Fruit fly (Drosophila melanogaster) whole organism, embryonic: ENCODE data around the gene bab1.
A peak's percentile ranks its signal among the peaks of the same experiment; 100 is the strongest.

Experiments used
- ATbp ChIP-seq: fragments of 200-800 bp; sonication (Bioruptor generic); optimal IDR thresholded peaks from 2 replicates; lab custom pipeline; 2017; ENCODE audit warnings: missing biosample characterization, mild to moderate bottlenecking, missing genetic modification characterization, missing genetic modification reagents
- C15 ChIP-seq: fragments of 200-800 bp; sonication (Bioruptor generic); IDR thresholded peaks from 3 replicates; pipeline ENCODE4 v1.3.6; 2022; ENCODE audit warnings: missing biosample characterization, missing genetic modification characterization
- CG10321 ChIP-seq: fragments of 200-800 bp; sonication (Bioruptor generic); IDR thresholded peaks from 2 replicates; pipeline ENCODE4 v1.3.6; 2022; ENCODE audit warnings: missing biosample characterization, missing genetic modification characterization
- CG10366 ChIP-seq: fragments of 200-800 bp; sonication (Bioruptor generic); IDR thresholded peaks from 2 replicates; pipeline ENCODE4 v1.3.6; 2022; ENCODE audit warnings: missing biosample characterization, missing genetic modification characterization
- CG13624 ChIP-seq: fragments of 200-800 bp; sonication (Bioruptor generic); optimal IDR thresholded peaks from 2 replicates; lab custom pipeline; 2016; ENCODE audit warnings: missing biosample characterization, missing genetic modification characterization
- CG14667 ChIP-seq: fragments of 200-800 bp; sonication (Bioruptor generic); IDR thresholded peaks from 2 replicates; pipeline ENCODE4 v1.3.6; 2022; ENCODE audit warnings: missing biosample characterization, missing genetic modification characterization
- CG15479 ChIP-seq: fragments of 200-800 bp; sonication (Bioruptor generic); optimal IDR thresholded peaks from 3 replicates; lab custom pipeline; 2019; ENCODE audit warnings: missing biosample characterization, mild to moderate bottlenecking, missing genetic modification characterization, moderate library complexity
- CG16779 ChIP-seq: fragments of 200-800 bp; sonication (Bioruptor generic); IDR thresholded peaks from 2 replicates; pipeline ENCODE4 v1.3.6; 2022; ENCODE audit warnings: missing biosample characterization, missing genetic modification characterization
- CG17912 ChIP-seq: fragments of 200-800 bp; sonication (Bioruptor generic); optimal IDR thresholded peaks from 2 replicates; lab custom pipeline; 2018; ENCODE audit warnings: missing biosample characterization, mild to moderate bottlenecking, missing genetic modification characterization
- CG1832 ChIP-seq: fragments of 200-800 bp; sonication (Bioruptor generic); optimal IDR thresholded peaks from 2 replicates; lab custom pipeline; 2017; ENCODE audit warnings: missing biosample characterization, mild to moderate bottlenecking, missing genetic modification characterization, inconsistent platforms
- CG2712 ChIP-seq: fragments of 200-800 bp; optimal IDR thresholded peaks from 3 replicates; lab custom pipeline; 2019; ENCODE audit warnings: missing biosample characterization, mild to moderate bottlenecking, missing genetic modification characterization, moderate library complexity
- CG32532 ChIP-seq: fragments of 200-800 bp; sonication (Bioruptor generic); IDR thresholded peaks from 2 replicates; pipeline ENCODE4 v1.3.6; 2022; ENCODE audit warnings: missing biosample characterization, missing genetic modification characterization
- CG32772 ChIP-seq: fragments of 200-800 bp; sonication (Bioruptor generic); IDR thresholded peaks from 2 replicates; pipeline ENCODE4 v1.3.6; 2022; ENCODE audit warnings: missing biosample characterization, missing genetic modification characterization
- CG33557 ChIP-seq: fragments of 200-800 bp; sonication (Bioruptor generic); optimal IDR thresholded peaks from 2 replicates; lab custom pipeline; 2019; ENCODE audit warnings: missing biosample characterization, mild to moderate bottlenecking, missing genetic modification characterization, moderate library complexity
- CG4617 ChIP-seq: fragments of 200-800 bp; sonication (Bioruptor generic); optimal IDR thresholded peaks from 3 replicates; lab custom pipeline; 2016; ENCODE audit warnings: missing biosample characterization, missing genetic modification characterization, borderline replicate concordance
- CG4730 ChIP-seq: fragments of 200-800 bp; sonication (Bioruptor generic); IDR thresholded peaks from 2 replicates; pipeline ENCODE4 v1.3.6; 2022; ENCODE audit warnings: missing biosample characterization, missing genetic modification characterization
- CG6272 ChIP-seq: fragments of 200-800 bp; sonication (Bioruptor generic); IDR thresholded peaks from 2 replicates; pipeline ENCODE4 v1.3.6; 2022; ENCODE audit warnings: missing biosample characterization, missing genetic modification characterization
- CG8388 ChIP-seq: fragments of 200-800 bp; sonication (Bioruptor generic); optimal IDR thresholded peaks from 2 replicates; lab custom pipeline; 2019; ENCODE audit warnings: missing biosample characterization, mild to moderate bottlenecking, missing genetic modification characterization, moderate library complexity
- CG9727 ChIP-seq: fragments of 200-800 bp; sonication (Bioruptor generic); optimal IDR thresholded peaks from 3 replicates; lab custom pipeline; 2017; ENCODE audit warnings: missing biosample characterization, mild to moderate bottlenecking, missing genetic modification characterization
- CG9817 ChIP-seq: fragments of 200-800 bp; sonication (Bioruptor generic); optimal IDR thresholded peaks from 2 replicates; lab custom pipeline; 2018; ENCODE audit warnings: missing biosample characterization, mild to moderate bottlenecking, missing genetic modification characterization, moderate library complexity
- CG9932 ChIP-seq: fragments of 200-800 bp; sonication (Bioruptor generic); IDR thresholded peaks from 2 replicates; pipeline ENCODE4 v1.3.6; 2022; ENCODE audit warnings: missing biosample characterization, missing genetic modification characterization
- CHES-1-like ChIP-seq: fragments of 200-800 bp; sonication (Bioruptor generic); optimal IDR thresholded peaks from 2 replicates; lab custom pipeline; 2016; ENCODE audit warnings: missing biosample characterization, missing genetic modification characterization
- D19B ChIP-seq: fragments of 200-800 bp; sonication (Bioruptor generic); optimal IDR thresholded peaks from 2 replicates; lab custom pipeline; 2017; ENCODE audit warnings: missing biosample characterization, mild to moderate bottlenecking, missing genetic modification characterization
- Drgx ChIP-seq: fragments of 200-800 bp; sonication (Bioruptor generic); IDR thresholded peaks from 2 replicates; pipeline ENCODE4 v1.3.6; 2022; ENCODE audit warnings: missing biosample characterization, missing genetic modification characterization
- Gug ChIP-seq: fragments of 200-800 bp; sonication (Bioruptor generic); IDR thresholded peaks from 4 replicates; pipeline ENCODE4 v1.3.6; 2022; ENCODE audit warnings: missing biosample characterization, missing genetic modification characterization
- MBD-R2 ChIP-seq: fragments of 200-800 bp; sonication (Bioruptor generic); IDR thresholded peaks from 2 replicates; pipeline ENCODE4 v1.3.6; 2022; ENCODE audit warnings: missing biosample characterization, missing genetic modification characterization
- NK7.1 ChIP-seq: fragments of 200-800 bp; sonication (Bioruptor generic); optimal IDR thresholded peaks from 3 replicates; lab custom pipeline; 2016; ENCODE audit warnings: missing biosample characterization, missing genetic modification characterization
- Nf-YC ChIP-seq: fragments of 200-800 bp; optimal IDR thresholded peaks from 3 replicates; lab custom pipeline; 2019; ENCODE audit warnings: missing biosample characterization, mild to moderate bottlenecking, missing genetic modification characterization, moderate library complexity
- Scr ChIP-seq: fragments of 200-800 bp; sonication (Bioruptor generic); IDR thresholded peaks from 2 replicates; pipeline ENCODE4 v1.3.6; 2022; ENCODE audit warnings: missing biosample characterization, missing genetic modification characterization; ENCODE audit not compliant: partially characterized antibody
- Sry-δ ChIP-seq: fragments of 200-800 bp; sonication (Bioruptor generic); optimal IDR thresholded peaks from 2 replicates; lab custom pipeline; 2016; ENCODE audit warnings: missing biosample characterization, missing genetic modification characterization
- Vsx1 ChIP-seq: fragments of 200-800 bp; sonication (Bioruptor generic); optimal IDR thresholded peaks from 2 replicates; lab custom pipeline; 2017; ENCODE audit warnings: missing biosample characterization, mild to moderate bottlenecking, missing genetic modification characterization, missing genetic modification reagents
- aop ChIP-seq: fragments of 200-800 bp; sonication (Bioruptor generic); IDR thresholded peaks from 2 replicates; pipeline ENCODE4 v1.3.6; 2022; ENCODE audit warnings: missing biosample characterization, missing genetic modification characterization
- cas ChIP-seq: fragments of 200-800 bp; sonication (Bioruptor generic); IDR thresholded peaks from 2 replicates; pipeline ENCODE4 v1.3.6; 2022; ENCODE audit warnings: missing biosample characterization, missing genetic modification characterization
- chn ChIP-seq: fragments of 200-800 bp; sonication (Bioruptor generic); optimal IDR thresholded peaks from 2 replicates; lab custom pipeline; 2016; ENCODE audit warnings: missing biosample characterization, missing genetic modification characterization
- crp ChIP-seq, 2 experiments: fragments of 200-800 bp; sonication (Bioruptor generic); optimal IDR thresholded peaks; 2 replicates in 1 of 2; 3 replicates in 1 of 2; lab custom pipeline; 2017; ENCODE audit warnings: missing biosample characterization in 2 of 2, missing genetic modification characterization in 2 of 2, mild to moderate bottlenecking in 1 of 2, moderate library complexity in 1 of 2
- danr ChIP-seq: fragments of 200-800 bp; sonication (Bioruptor generic); IDR thresholded peaks from 2 replicates; pipeline ENCODE4 v1.3.6; 2022; ENCODE audit warnings: missing biosample characterization, missing genetic modification characterization
- eve ChIP-seq, 2 experiments: fragments of >200 bp; optimal IDR thresholded peaks; 2 replicates each; lab custom pipeline; 2017; ENCODE audit warnings: missing biosample characterization in 2 of 2, missing genetic modification characterization in 2 of 2
- exex ChIP-seq: fragments of 200-800 bp; sonication (Bioruptor generic); optimal IDR thresholded peaks from 4 replicates; lab custom pipeline; 2018; ENCODE audit warnings: missing biosample characterization, mild to moderate bottlenecking, missing genetic modification characterization, moderate library complexity
- knrl ChIP-seq: fragments of 200-800 bp; sonication (Bioruptor generic); IDR thresholded peaks from 3 replicates; pipeline ENCODE4 v1.3.6; 2022; ENCODE audit warnings: missing biosample characterization, missing genetic modification characterization; ENCODE audit not compliant: partially characterized antibody
- lbe ChIP-seq: fragments of 200-800 bp; sonication (Bioruptor generic); optimal IDR thresholded peaks from 2 replicates; lab custom pipeline; 2016; ENCODE audit warnings: missing biosample characterization, mild to moderate bottlenecking, missing genetic modification characterization
- onecut ChIP-seq: fragments of 200-800 bp; sonication (Bioruptor generic); IDR thresholded peaks from 2 replicates; pipeline ENCODE4 v1.3.6; 2022; ENCODE audit warnings: missing biosample characterization, missing genetic modification characterization
- psq ChIP-seq: fragments of 200-800 bp; sonication (Bioruptor generic); optimal IDR thresholded peaks from 2 replicates; lab custom pipeline; 2017; ENCODE audit warnings: missing biosample characterization, missing genetic modification characterization
- ranshi ChIP-seq: fragments of 200-800 bp; sonication (Bioruptor generic); IDR thresholded peaks from 2 replicates; pipeline ENCODE4 v1.3.6; 2022; ENCODE audit warnings: missing biosample characterization, missing genetic modification characterization
- sd ChIP-seq: fragments of 200-800 bp; sonication (Bioruptor generic); optimal IDR thresholded peaks from 3 replicates; lab custom pipeline; 2018; ENCODE audit warnings: missing biosample characterization, mild to moderate bottlenecking, missing genetic modification characterization, moderate library complexity
- stwl ChIP-seq: fragments of 200-800 bp; sonication (Bioruptor generic); optimal IDR thresholded peaks from 3 replicates; lab custom pipeline; 2018; ENCODE audit warnings: missing biosample characterization, mild to moderate bottlenecking, missing genetic modification characterization, moderate library complexity
- tap ChIP-seq: fragments of 200-800 bp; optimal IDR thresholded peaks from 3 replicates; lab custom pipeline; 2019; ENCODE audit warnings: missing biosample characterization, mild to moderate bottlenecking, missing genetic modification characterization, moderate library complexity
- tll ChIP-seq, 2 experiments: fragments of 200-800 bp in 1 of 2; fragments of >200 bp in 1 of 2; sonication (Bioruptor generic) in 1 of 2; optimal IDR thresholded peaks; 2 replicates each; lab custom pipeline; 2017 to 2019; ENCODE audit warnings: missing biosample characterization in 2 of 2, missing genetic modification characterization in 2 of 2, mild to moderate bottlenecking in 1 of 2, moderate library complexity in 1 of 2
- vfl ChIP-seq: fragments of 200-800 bp; sonication (Bioruptor generic); optimal IDR thresholded peaks from 2 replicates; lab custom pipeline; 2016; ENCODE audit warnings: missing biosample characterization, missing genetic modification characterization
- zen2 ChIP-seq: fragments of 200-800 bp; sonication (Bioruptor generic); IDR thresholded peaks from 3 replicates; pipeline ENCODE4 v1.3.6; 2022; ENCODE audit warnings: missing biosample characterization, missing genetic modification characterization; ENCODE audit not compliant: partially characterized antibody

The bab1 gene

dm6 chr3L:1034887-1035260 lies 66.0 kb downstream of the bab1 start (continued):
- TF ChIP-seq Nf-YC (peak; percentile 47), CG8388 (GFP tag; lab: Kevin White, UChicago) (peak; percentile 6), lbe (GFP tag; lab: Kevin White, UChicago) (peak; percentile 5), exex (tag; lab: Kevin White, UChicago) (peak; percentile 14), CG14667 (peak; percentile 8; the same call in 1 of the 2 replicates), CG15479 (GFP tag; lab: Kevin White, UChicago) (peak; percentile 8), tap (peak; percentile 27), CG2712 (tag; lab: Kevin White, UChicago) (peak; percentile 49), zen2 (GFP tag; lab: Robert Waterston, UW) (peak; percentile 74; the same call in 1 of the 3 replicates), NK7.1 (GFP tag; lab: Kevin White, UChicago) (no peak), ATbp (peak; percentile 0), sd (tag; lab: Kevin White, UChicago) (no peak), D19B (GFP tag; lab: Kevin White, UChicago) (peak; percentile 38), aop (GFP tag; lab: Robert Waterston, UW) (0 out of 2 replicates have a peak, but pooled peaks have one; percentile 37), Scr (GFP tag; lab: Robert Waterston, UW) (peak; percentile 94), Gug (peak; percentile 35; the same call in 1 of the 4 replicates), CG9932 (GFP tag; lab: Robert Waterston, UW) (peak; percentile 66), CG9817 (tag; lab: Kevin White, UChicago) (peak; percentile 75), vfl (no peak), chn (GFP tag; lab: Kevin White, UChicago) (no peak), CG9727 (GFP tag; lab: Kevin White, UChicago) (peak; percentile 21), CG10321 (GFP tag; lab: Robert Waterston, UW) (no peak)

- TF ChIP-seq Sry-δ (GFP tag; lab: Kevin White, UChicago) (no peak), CG32532 (GFP tag; lab: Robert Waterston, UW) (no peak), tll (GFP tag; optimal IDR thresholded peaks at IDR 0.05; lab: Kevin White, UChicago) (peak in 1 of 2 experiments; percentile 46), CG6272 (GFP tag; lab: Robert Waterston, UW) (no peak), MBD-R2 (GFP tag; lab: Robert Waterston, UW) (no peak; the same call in 1 of the 2 replicates), CG33557 (no peak), psq (GFP tag; lab: Kevin White, UChicago) (no peak), danr (GFP tag; lab: Robert Waterston, UW) (no peak), C15 (GFP tag; lab: Robert Waterston, UW) (0 out of 3 replicates have a peak, but pooled peaks have one; percentile 25), ranshi (GFP tag; lab: Robert Waterston, UW) (no peak), CG32772 (GFP tag; lab: Robert Waterston, UW) (peak; percentile 37), CG4730 (GFP tag; lab: Robert Waterston, UW) (no peak), Vsx1 (GFP tag; lab: Kevin White, UChicago) (no peak), cas (no peak), CHES-1-like (GFP tag; lab: Kevin White, UChicago) (peak; percentile 23), eve (GFP tag; optimal IDR thresholded peaks at IDR 0.05; lab: Kevin White, UChicago) (no peak), CG17912 (no peak), Drgx (0 out of 2 replicates have a peak, but pooled peaks have one; percentile 10), CG10366 (GFP tag; lab: Robert Waterston, UW) (no peak), CG13624 (peak; percentile 38), knrl (GFP tag; lab: Robert Waterston, UW) (no peak), CG16779 (GFP tag; lab: Robert Waterston, UW) (no peak), CG4617 (GFP tag; lab: Kevin White, UChicago) (peak; percentile 34), crp (GFP tag; optimal IDR thresholded peaks at IDR 0.05; lab: Kevin White, UChicago) (no peak), onecut (GFP tag; lab: Robert Waterston, UW) (peak; percentile 94), stwl (tag; lab: Kevin White, UChicago) (no peak), CG1832 (GFP tag; lab: Kevin White, UChicago) (peak; percentile 49)
Observed at dm6 chr3L:1034190-1034886, 66.6 kb downstream of the bab1 start, which contains the start of the genes CG9205 and trio. TSS of gene CG9205 (plus strand) at chr3L:1034697. TSS of gene trio (minus strand) at chr3L:1034875.
